Fruit fly (Drosophila melanogaster): ENCODE measurements around the gene Nckx30C.

DNA sequence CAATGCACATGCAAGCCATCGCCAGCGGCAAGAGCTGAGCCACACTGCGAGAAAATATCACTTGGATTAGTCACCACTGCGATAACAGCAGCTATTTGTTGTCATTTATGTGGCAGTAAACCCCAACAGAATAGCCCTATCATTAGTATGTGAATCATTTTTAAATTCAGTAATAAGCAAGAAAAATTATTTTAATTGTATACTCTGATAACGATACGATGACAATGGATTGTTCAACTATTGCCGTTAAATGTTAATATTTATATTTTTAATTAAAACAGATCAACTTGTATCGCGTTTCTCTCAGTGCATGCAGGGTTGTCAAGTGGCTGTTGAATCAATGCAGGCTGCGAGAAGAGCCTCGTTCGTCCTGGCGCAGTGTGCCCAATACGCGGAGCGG is 8.5 kb downstream of the Nckx30C start:
- no peak for TF ChIP-seq Hr38 (GFP tag; optimal IDR thresholded peaks at IDR 0.05)
- TF ChIP-seq Sox14 (GFP tag; optimal IDR thresholded peaks at IDR 0.05): peak; percentile 8
- no peak for TF ChIP-seq CG1621 (tag; optimal IDR thresholded peaks at IDR 0.05)
- peak; percentile 15 for TF ChIP-seq Lpt (GFP tag; optimal IDR thresholded peaks at IDR 0.05)
- no peak for TF ChIP-seq Blimp-1 (GFP tag; optimal IDR thresholded peaks at IDR 0.05)
- no peak for TF ChIP-seq Eip93F (GFP tag; optimal IDR thresholded peaks at IDR 0.05)
- TF ChIP-seq CG10631 (GFP tag; optimal IDR thresholded peaks at IDR 0.05): peak; percentile 44
- TF ChIP-seq CG11762 (GFP tag; optimal IDR thresholded peaks at IDR 0.05; ENCODE audit: insufficient read depth): no peak
- peak; percentile 45; the same call in 2 of the 3 replicates for TF ChIP-seq eg (GFP tag; IDR thresholded peaks at IDR 0.05)
- TF ChIP-seq pdm3 (GFP tag; optimal IDR thresholded peaks at IDR 0.05): peak; percentile 56

All from whole organism, prepupa.